Worm (Caenorhabditis elegans) whole organism, L4/young adult: ENCODE measurements around the gene prmt-5.

ENCODE experiments used
- W03F9.2 ChIP-seq: fragments of 150-350 bp; optimal IDR thresholded peaks from 2 replicates; lab custom pipeline; 2014; ENCODE audit warnings: missing biosample characterization, missing genetic modification characterization
- dao-5 ChIP-seq: sonication (generic microtip); optimal IDR thresholded peaks from 2 replicates; lab custom pipeline; 2016; ENCODE audit warnings: missing genotype, missing genetic modification characterization, moderate library complexity, missing compliant biosample characterization
- him-1 ChIP-seq: sonication (generic microtip); optimal IDR thresholded peaks from 2 replicates; lab custom pipeline; 2016; ENCODE audit warnings: missing genotype, missing genetic modification reagents, missing genetic modification characterization, missing compliant biosample characterization

Gene prmt-5

ce11 chrIII:5201267-5201666 is 29.1 kb upstream of the prmt-5 start:
- TF ChIP-seq dao-5 (tag; lab: Kevin White, UChicago) (no peak), W03F9.2 (no peak)

- TF ChIP-seq him-1: no peak
- peak; percentile 46 for TF ChIP-seq W03F9.2
These were observed 27.7 kb upstream of the prmt-5 start for ce11 chrIII:5202641-5203040.

DNA sequence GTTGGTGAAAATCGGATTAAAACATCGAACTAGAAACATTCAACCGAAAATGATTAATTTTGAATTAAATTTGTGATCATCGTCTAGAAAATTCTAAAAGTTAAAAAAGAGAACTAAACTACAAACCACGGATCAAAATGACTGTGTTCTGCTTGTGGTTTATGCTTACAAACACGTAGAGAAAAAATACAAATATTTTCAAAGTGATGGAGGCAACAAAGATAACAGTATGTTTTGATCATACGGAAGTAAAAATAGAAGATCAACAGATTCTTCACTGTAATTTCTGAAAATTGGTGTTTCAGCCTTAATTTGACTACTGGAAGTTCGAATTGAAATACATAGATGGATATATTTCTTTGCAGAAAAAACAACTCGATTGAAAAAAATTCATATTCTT is 27.0 kb upstream of the prmt-5 start:
- TF ChIP-seq dao-5 (tag; lab: Kevin White, UChicago) (no peak), W03F9.2 (peak; percentile 8)

DNA sequence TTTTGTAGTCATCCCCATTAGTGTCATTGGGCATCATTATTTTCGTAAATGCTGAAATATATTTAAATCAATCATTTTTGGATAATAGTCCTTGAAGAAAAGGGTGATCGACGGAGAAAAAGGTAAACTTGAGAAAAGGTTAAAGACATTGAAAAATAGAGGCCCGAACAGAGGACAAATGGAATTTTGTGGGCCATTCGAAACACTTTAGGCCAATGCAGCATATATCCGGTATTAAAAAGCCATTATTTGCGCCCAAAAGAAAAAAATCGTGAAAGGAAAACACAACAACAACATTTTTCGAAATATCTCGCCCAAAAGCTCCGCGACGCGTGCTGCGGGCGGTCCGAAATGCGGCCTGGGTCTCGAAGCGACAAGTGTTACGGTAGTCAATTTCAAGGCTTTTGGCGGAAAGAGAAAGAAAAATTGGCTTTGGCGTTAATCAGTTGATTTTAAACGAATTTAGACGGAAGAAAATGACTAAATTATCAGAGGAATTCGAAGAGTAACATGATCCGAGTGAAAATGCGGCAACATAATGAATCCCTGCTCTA is 23.4 kb upstream of the prmt-5 start, which contains the start of gene morc-1:
morc-1 (minus strand) TSS at position 51 of the 554 bp plus-strand sequence.
- TF ChIP-seq W03F9.2: no peak
- no peak for TF ChIP-seq him-1
- TF ChIP-seq dao-5 (tag; lab: Kevin White, UChicago): no peak

ce11 chrIII:5208992-5209391 is 21.4 kb upstream of the prmt-5 start, which contains the start of gene syx-16:
TSS of gene syx-16 (minus strand) at chrIII:5209109.
- TF ChIP-seq W03F9.2: no peak
- TF ChIP-seq dao-5 (tag; lab: Kevin White, UChicago): no peak
- no peak for TF ChIP-seq him-1

DNA sequence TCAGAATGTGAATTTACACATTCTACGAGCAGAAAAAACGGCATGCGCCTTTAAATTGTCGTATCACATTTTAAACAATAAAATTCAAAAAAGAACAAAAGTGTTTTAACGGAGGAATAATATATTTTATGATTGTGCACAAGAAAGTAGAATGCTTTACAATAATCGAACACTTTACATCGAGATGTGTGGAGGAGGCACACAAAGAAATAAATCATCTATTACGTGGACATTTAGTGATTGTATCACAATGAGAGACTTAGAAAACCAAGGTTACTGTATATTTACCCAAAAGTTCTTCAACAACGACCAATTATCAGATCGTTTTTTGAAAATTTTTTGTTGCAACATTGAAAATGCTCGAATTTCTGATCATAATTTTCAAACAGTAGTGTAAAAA is 20.1 kb upstream of the prmt-5 start:
- TF ChIP-seq W03F9.2: no peak
- no peak for TF ChIP-seq him-1
- no peak for TF ChIP-seq dao-5 (tag; lab: Kevin White, UChicago)

DNA sequence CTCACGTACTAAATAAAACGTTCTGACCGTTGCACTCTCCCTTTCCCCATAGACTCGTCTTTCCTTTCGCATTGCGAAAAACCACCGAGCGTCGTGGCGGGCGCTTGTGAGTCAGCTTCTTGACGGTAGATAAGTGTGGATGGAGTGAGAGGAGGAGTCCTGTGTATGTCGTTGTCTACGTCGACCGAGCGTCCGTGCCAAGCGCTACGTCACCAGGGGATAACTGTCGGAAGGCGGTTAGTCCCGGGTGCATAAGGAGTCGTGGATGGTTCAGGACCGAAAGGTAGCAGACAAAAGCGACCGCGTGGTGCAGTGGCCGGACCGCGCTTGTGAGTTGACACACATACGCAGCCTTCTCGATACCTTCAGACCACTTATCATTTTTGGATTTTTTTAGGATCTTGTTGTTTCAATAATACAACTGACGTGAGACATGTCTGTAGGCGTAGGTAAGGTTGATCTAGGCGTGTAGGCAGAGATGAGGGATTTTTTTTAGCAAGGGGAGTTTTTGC is 19.2 kb upstream of the prmt-5 start:
- TF ChIP-seq W03F9.2 (peak; percentile 46), dao-5 (tag; lab: Kevin White, UChicago) (peak; percentile 81)

ce11 chrIII:5214162-5214561 is 16.2 kb upstream of the prmt-5 start:
- TF ChIP-seq dao-5 (tag; lab: Kevin White, UChicago) (no peak), W03F9.2 (no peak), him-1 (no peak)

DNA sequence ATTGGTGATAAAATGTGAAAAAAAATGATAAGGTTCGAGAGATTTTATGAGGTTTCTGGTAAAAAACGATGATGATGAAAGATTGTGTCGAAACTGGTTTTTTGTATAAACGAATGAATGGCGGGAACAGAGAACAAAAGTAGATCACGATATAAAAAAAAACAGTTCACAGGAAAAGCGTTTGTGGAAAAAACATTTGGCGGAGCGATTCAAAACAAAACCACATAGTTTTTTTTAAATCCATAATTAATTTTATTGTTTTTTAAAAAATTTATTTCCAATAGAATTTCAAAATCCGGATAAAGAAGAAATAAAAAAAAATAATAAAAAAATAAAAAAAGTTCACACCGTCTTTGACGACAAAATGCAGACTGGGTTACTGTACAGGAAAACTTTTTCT is 15.0 kb upstream of the prmt-5 start, which contains the start of gene ZC155.4:
ZC155.4 (minus strand) TSS at position 101 of the 400 bp plus-strand sequence.
- TF ChIP-seq him-1 (no peak), dao-5 (tag; lab: Kevin White, UChicago) (no peak)

DNA sequence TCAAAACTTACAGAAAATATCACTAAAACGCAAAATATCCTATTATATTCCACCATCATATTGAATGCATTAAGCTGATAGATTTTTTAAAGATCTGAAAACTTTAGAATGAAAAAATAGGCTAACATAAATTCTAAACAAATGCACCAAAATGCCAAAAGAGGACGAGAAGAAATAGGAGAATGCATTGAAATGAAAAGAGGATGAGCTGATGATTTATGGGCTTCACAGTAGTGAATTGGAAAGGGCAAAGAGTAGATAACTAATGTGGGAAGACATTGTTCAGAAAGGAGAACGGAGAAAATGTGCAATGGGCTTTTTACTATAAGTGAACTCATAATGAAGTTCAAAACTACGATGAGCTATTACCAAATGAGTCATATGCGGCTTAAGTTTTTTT is 12.8 kb upstream of the prmt-5 start, which contains the start of gene cutl-19:
cutl-19 (minus strand) TSS at position 101 of the 400 bp plus-strand sequence.
- no peak for TF ChIP-seq him-1
- TF ChIP-seq W03F9.2: no peak
- TF ChIP-seq dao-5 (tag; lab: Kevin White, UChicago): no peak

DNA sequence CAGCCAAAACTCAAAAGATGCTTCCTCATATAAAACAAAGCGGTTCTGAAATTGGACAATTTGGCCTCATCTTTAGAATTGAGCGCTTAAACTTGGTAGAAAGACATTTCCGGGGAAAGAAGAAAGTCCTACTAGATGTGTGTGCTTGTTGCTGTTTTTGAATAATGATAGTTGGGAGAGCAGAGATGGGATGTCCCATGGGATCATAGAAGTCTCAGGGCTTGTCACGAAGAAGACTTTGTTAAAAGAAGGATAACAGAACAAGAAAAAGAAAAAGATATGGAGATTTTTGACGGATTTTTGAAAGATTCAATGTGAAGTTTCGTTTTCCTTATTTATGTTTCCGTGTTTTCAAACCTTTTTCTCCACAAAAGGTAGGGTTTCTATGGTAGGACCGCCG is 11.7 kb upstream of the prmt-5 start, which contains the start of gene ZC155.2:
ZC155.2 (plus strand) TSS at position 301 of the 400 bp plus-strand sequence.
- TF ChIP-seq W03F9.2 (no peak), him-1 (no peak), dao-5 (tag; lab: Kevin White, UChicago) (no peak)

ce11 chrIII:5221820-5222219 is 8.5 kb upstream of the prmt-5 start:
- TF ChIP-seq W03F9.2: no peak
- TF ChIP-seq him-1: no peak
- no peak for TF ChIP-seq dao-5 (tag; lab: Kevin White, UChicago)

- TF ChIP-seq dao-5 (tag; lab: Kevin White, UChicago): no peak
- no peak for TF ChIP-seq him-1
- no peak for TF ChIP-seq W03F9.2
These were observed 7.6 kb upstream of the prmt-5 start for ce11 chrIII:5222777-5223176.

- TF ChIP-seq W03F9.2: no peak
- no peak for TF ChIP-seq him-1
- no peak for TF ChIP-seq dao-5 (tag; lab: Kevin White, UChicago)
These were observed 5.4 kb upstream of the prmt-5 start for ce11 chrIII:5224908-5225307.

- TF ChIP-seq him-1 (no peak), dao-5 (tag; lab: Kevin White, UChicago) (no peak), W03F9.2 (peak; percentile 17)
These were observed 5.0 kb upstream of the prmt-5 start, which contains the start of gene nex-1 for ce11 chrIII:5225321-5225720. TSS of gene nex-1 (plus strand) at chrIII:5225621.
